Fruit fly (Drosophila melanogaster): Measurements from ENCODE around the gene Ucp4C.

DNA sequence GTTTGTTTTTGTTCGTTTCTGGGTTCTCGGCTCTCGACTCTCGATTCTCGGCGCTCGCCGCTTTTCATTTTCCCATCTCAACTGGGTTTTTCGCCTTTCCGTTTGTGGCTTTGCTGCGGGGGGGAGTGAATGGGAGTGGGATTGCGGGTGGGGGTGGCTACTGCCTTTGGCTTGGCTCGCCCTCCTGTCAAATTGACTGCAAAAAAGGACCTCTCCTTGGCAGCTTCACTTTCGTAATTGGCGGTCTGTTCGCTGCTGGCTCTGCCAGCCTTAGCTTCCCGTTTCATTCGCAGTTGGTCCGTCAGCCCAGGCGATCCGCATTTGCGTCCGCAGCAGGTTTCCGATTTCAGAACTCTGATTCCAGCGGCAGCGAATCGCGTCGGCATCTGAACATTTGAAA, 42.7 kb upstream of the Ucp4C start, which contains the start of gene dsf:
- no peak for TF ChIP-seq CG34367 (tag; optimal IDR thresholded peaks at IDR 0.05)
- no peak for TF ChIP-seq CG15710 (tag; optimal IDR thresholded peaks at IDR 0.05)
- TF ChIP-seq CG14655 (GFP tag; optimal IDR thresholded peaks at IDR 0.05) = no peak
- TF ChIP-seq CG12605 (GFP tag; IDR thresholded peaks at IDR 0.05) = no peak
- TF ChIP-seq fd96Ca (GFP tag; IDR thresholded peaks at IDR 0.05) = no peak
- no peak for TF ChIP-seq Ets98B (GFP tag; IDR thresholded peaks at IDR 0.05)
- TF ChIP-seq Pif1A (GFP tag; optimal IDR thresholded peaks at IDR 0.05) = no peak
